Fruit fly (Drosophila melanogaster) ovary, adult (tissue): ENCODE data around the gene Tango5.
A peak's percentile ranks its signal among the peaks of the same experiment; 100 is the strongest.

Experiments
- CG17801 ChIP-seq: fragments of 200-800 bp; optimal IDR thresholded peaks from 2 replicates; lab custom pipeline; 2019; ENCODE audit warnings: missing biosample characterization, mild to moderate bottlenecking, missing genetic modification characterization, moderate library complexity; ENCODE audit not compliant: partially characterized antibody

Gene Tango5

dm6 chrX:10764206-10764605 lies at the start of gene Tango5:
Gene Tango5, minus strand, starts transcription at chrX:10764413.
- peak; percentile 44 for TF ChIP-seq CG17801 (GFP tag; lab: Kevin White, UChicago)

dm6 chrX:10808684-10809083 lies 44.5 kb upstream of the Tango5 start:
- TF ChIP-seq CG17801 (GFP tag; lab: Kevin White, UChicago): no peak

- TF ChIP-seq CG17801 (GFP tag; lab: Kevin White, UChicago): peak; percentile 67
Measured at dm6 chrX:10806718-10807412, 42.7 kb upstream of the Tango5 start.

dm6 chrX:10805651-10806191 lies 41.5 kb upstream of the Tango5 start:
- TF ChIP-seq CG17801 (GFP tag; lab: Kevin White, UChicago): peak; percentile 78

dm6 chrX:10804042-10804441 lies 39.8 kb upstream of the Tango5 start:
- TF ChIP-seq CG17801 (GFP tag; lab: Kevin White, UChicago): no peak

- TF ChIP-seq CG17801 (GFP tag; lab: Kevin White, UChicago): peak; percentile 42
Measured at dm6 chrX:10802457-10803378, 38.5 kb upstream of the Tango5 start.

- no peak for TF ChIP-seq CG17801 (GFP tag; lab: Kevin White, UChicago)
Measured at dm6 chrX:10801827-10802456, 37.7 kb upstream of the Tango5 start.

- no peak for TF ChIP-seq CG17801 (GFP tag; lab: Kevin White, UChicago)
Measured at dm6 chrX:10801033-10801432, 36.8 kb upstream of the Tango5 start.

dm6 chrX:10789279-10789678 lies 25.1 kb upstream of the Tango5 start:
- TF ChIP-seq CG17801 (GFP tag; lab: Kevin White, UChicago): no peak

dm6 chrX:10787352-10787751 lies 23.1 kb upstream of the Tango5 start:
- no peak for TF ChIP-seq CG17801 (GFP tag; lab: Kevin White, UChicago)

- no peak for TF ChIP-seq CG17801 (GFP tag; lab: Kevin White, UChicago)
Measured at dm6 chrX:10786443-10787097, 22.4 kb upstream of the Tango5 start, which contains the start of the genes Ant2 and sesB. Gene Ant2, minus strand, starts transcription at chrX:10786907. Gene sesB, minus strand, starts transcription at chrX:10786958.

dm6 chrX:10785920-10786361 lies 21.7 kb upstream of the Tango5 start:
- no peak for TF ChIP-seq CG17801 (GFP tag; lab: Kevin White, UChicago)

- TF ChIP-seq CG17801 (GFP tag; lab: Kevin White, UChicago): no peak
Measured at dm6 chrX:10784812-10785638, 20.8 kb upstream of the Tango5 start.
